Worm (Caenorhabditis elegans) whole organism, L4/young adult: ENCODE data around the gene K04G7.1.
A peak's percentile ranks its signal among the peaks of the same experiment; 100 is the strongest.

ENCODE experiments used
- W03F9.2 ChIP-seq: fragments of 150-350 bp; optimal IDR thresholded peaks from 2 replicates; lab custom pipeline; 2014; ENCODE audit warnings: missing biosample characterization, missing genetic modification characterization
- dao-5 ChIP-seq: sonication (generic microtip); optimal IDR thresholded peaks from 2 replicates; lab custom pipeline; 2016; ENCODE audit warnings: missing genotype, missing genetic modification characterization, moderate library complexity, missing compliant biosample characterization
- him-1 ChIP-seq: sonication (generic microtip); optimal IDR thresholded peaks from 2 replicates; lab custom pipeline; 2016; ENCODE audit warnings: missing genotype, missing genetic modification reagents, missing genetic modification characterization, missing compliant biosample characterization

The K04G7.1 gene

ce11 chrIII:7198838-7199237 is 36.3 kb downstream of the K04G7.1 start, which contains the start of gene pfd-5:
TSS of gene pfd-5 (minus strand) at chrIII:7198884.
- TF ChIP-seq dao-5 (tag; lab: Kevin White, UChicago) (no peak), W03F9.2 (tag; lab: Kevin White, UChicago) (peak; percentile 56)

- TF ChIP-seq W03F9.2 (tag; lab: Kevin White, UChicago) (no peak), dao-5 (tag; lab: Kevin White, UChicago) (no peak), him-1 (tag; lab: Kevin White, UChicago) (no peak)
Observed at ce11 chrIII:7199467-7199866, 37.0 kb downstream of the K04G7.1 start.

DNA sequence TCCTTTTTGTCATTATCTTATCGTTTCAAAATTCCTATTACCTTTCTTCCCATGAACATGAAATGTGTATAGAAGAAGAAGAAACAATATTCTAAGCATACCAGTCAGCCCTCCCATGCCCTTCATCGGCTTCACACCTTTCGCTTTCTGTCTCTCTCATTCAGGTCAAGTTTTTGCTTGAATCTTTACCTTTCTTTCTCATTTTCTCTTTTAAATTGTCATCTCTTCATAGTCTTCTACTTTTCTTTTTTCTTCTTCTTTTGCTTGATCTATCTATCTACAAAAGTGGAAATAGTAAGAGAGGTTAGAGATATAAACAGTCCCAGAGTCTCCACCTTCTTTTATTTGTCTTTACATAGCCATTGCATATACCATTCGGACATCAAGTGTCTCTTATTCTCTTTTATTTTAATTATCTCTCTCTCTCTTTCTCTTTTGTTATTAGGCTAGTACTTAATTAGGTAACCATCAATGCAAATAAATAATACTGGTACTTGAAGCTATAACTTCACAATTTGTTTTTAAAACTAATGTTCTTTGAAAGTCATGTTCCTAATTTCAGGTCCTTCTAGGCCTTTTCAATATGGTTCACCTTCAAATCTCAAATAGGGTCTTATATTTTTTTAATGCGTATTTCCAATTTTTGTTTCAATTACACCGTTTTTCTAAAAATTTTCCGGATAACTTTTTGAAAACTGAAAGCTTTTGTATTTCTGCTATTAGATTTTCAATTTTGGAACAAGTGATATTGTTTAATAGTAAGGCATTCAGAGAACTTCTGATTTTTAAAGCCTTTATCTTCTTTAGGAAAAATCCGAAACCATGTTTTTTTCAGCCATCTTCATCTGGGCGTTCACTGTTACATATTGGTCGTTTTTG is 39.1 kb downstream of the K04G7.1 start, which contains the start of gene dpy-31:
dpy-31 (plus strand) TSS at position 829 of the 879 bp plus-strand sequence.
- TF ChIP-seq W03F9.2 (tag; lab: Kevin White, UChicago), result no peak
- no peak for TF ChIP-seq dao-5 (tag; lab: Kevin White, UChicago)

ce11 chrIII:7203130-7203775 is 40.7 kb downstream of the K04G7.1 start:
- TF ChIP-seq him-1 (tag; lab: Kevin White, UChicago), result no peak
- no peak for TF ChIP-seq dao-5 (tag; lab: Kevin White, UChicago)
- TF ChIP-seq W03F9.2 (tag; lab: Kevin White, UChicago), result no peak

DNA sequence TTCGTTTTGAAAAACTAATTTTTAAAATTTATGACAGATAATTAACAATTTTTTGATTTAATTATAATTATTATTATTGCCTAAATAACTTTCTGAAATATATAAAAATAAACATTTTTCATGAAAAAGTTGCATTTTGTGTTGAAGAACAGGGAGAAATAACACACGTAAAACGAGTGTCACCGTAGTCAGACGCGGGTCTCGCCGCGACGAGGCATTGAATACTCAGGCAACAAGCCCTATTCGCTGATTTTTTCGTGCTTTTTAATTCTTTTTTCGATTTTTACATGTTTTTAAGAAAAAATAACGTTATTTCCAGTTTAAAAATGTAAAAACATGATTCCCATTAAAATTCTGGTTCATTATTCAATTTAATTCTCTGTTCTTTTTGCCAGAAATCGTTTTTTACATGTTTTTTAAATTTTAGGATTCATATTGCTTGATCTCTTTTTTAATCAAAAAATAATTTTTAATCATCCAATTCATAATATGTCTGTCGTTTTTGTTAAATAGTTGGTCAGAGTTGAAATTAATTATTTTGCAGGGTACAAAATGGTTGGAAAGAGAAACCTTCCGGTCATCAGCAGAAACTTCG is 45.5 kb downstream of the K04G7.1 start, which contains the start of gene rpl-6:
rpl-6 (plus strand) TSS at position 545 of the 595 bp plus-strand sequence.
- TF ChIP-seq W03F9.2 (tag; lab: Kevin White, UChicago) (peak; percentile 93), dao-5 (tag; lab: Kevin White, UChicago) (no peak)

ce11 chrIII:7209721-7210120 is 47.2 kb downstream of the K04G7.1 start, which contains the start of gene R151.2:
TSS of gene R151.2 (plus strand) at chrIII:7209967.
- TF ChIP-seq him-1 (tag; lab: Kevin White, UChicago) (no peak), W03F9.2 (tag; lab: Kevin White, UChicago) (no peak), dao-5 (tag; lab: Kevin White, UChicago) (no peak)

DNA sequence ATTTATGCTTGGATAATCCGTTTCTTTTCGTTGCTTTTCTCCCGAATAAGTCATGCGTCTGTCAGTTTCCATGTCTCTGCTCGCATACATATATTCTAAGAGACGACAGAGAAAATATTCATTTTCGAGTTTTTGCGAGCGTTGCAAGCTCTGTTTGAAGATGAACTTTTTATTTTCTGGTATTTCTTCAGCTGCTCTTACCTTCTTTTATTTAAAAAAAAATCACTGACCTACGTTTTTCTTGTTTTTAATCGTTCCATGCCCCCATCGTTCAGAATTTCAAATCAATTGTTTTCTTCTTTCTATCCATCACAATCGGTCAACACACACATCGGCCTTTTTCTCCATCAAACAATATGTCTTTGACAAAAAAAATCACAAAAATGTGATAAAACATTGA is 48.0 kb downstream of the K04G7.1 start:
- no peak for TF ChIP-seq him-1 (tag; lab: Kevin White, UChicago)
- no peak for TF ChIP-seq W03F9.2 (tag; lab: Kevin White, UChicago)
- TF ChIP-seq dao-5 (tag; lab: Kevin White, UChicago), result no peak

DNA sequence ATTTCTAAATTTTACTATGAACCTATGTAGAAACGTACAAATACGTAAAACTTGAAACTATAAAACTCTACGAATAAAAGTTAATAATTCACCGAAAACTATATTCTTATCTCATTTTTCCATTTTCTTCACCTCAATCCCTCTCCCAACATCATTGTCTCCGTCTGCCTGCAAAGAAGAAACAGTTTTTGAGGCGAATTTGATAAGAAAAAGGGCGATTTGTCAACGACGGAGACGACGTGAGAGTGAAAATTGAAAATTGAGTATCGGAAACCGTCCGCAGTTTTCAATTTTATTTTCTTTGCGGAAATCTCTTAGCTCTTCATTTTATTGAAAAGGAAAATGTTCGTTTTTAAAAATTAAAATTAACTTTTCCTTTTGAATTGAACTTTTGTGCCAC is 49.5 kb downstream of the K04G7.1 start:
- no peak for TF ChIP-seq him-1 (tag; lab: Kevin White, UChicago)
